Worm (Caenorhabditis elegans): ENCODE results near the gene rpn-3.
A peak's percentile ranks its signal among the peaks of the same experiment; 100 is the strongest.

rpn-3 gene

DNA sequence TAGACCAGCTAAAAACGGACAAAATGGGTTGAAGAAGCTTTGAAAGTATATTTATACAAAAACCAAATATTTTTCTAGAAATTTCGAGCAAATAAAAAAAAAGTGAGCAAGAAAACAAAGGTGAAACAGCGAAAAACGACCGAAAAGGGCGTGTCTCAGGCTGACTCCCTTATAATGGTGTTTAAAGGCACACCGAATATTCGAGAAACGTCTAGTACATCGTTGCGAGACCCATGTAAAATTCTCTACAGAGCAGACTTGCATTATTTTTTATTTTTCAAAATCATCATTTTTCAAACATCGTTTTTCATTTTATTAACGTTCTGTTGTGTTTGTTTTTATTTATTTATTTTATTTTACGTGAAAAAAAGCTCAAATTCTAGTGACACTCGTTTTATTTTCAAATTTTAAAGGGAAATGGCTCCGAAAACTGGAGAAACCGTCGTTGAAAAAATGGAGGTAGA is at the start of gene rpn-3:
Gene rpn-3, plus strand, starts transcription at position 414 of the 464 bp plus-strand sequence.
- TF ChIP-seq ztf-23 (GFP tag; IDR thresholded peaks at IDR 0.05) (peak; percentile 78), ztf-29 (GFP tag; IDR thresholded peaks at IDR 0.05) (no peak), cog-1 (tag; optimal IDR thresholded peaks at IDR 0.05) (peak; percentile 90), flt-1 (GFP tag; IDR thresholded peaks at IDR 0.05) (peak; percentile 79)

- TF ChIP-seq flt-1 (GFP tag; IDR thresholded peaks at IDR 0.05) (no peak), tab-1 (GFP tag; IDR thresholded peaks at IDR 0.05) (no peak), ztf-29 (GFP tag; IDR thresholded peaks at IDR 0.05) (no peak), med-1 (GFP tag; optimal IDR thresholded peaks at IDR 0.05; ENCODE audit: insufficient read depth) (no peak), ref-1 (GFP tag; conservative IDR thresholded peaks at IDR 0.05) (no peak), klf-2 (GFP tag; conservative IDR thresholded peaks at IDR 0.05) (no peak), T22C8.4 (GFP tag; IDR thresholded peaks at IDR 0.05) (no peak), ztf-23 (GFP tag; IDR thresholded peaks at IDR 0.05) (no peak)
Observed at ce11 chrIII:8398411-8398810, 48.7 kb upstream of the rpn-3 start, which contains the start of gene ZK353.2. ZK353.2 (plus strand) TSS chrIII:8398711.

DNA sequence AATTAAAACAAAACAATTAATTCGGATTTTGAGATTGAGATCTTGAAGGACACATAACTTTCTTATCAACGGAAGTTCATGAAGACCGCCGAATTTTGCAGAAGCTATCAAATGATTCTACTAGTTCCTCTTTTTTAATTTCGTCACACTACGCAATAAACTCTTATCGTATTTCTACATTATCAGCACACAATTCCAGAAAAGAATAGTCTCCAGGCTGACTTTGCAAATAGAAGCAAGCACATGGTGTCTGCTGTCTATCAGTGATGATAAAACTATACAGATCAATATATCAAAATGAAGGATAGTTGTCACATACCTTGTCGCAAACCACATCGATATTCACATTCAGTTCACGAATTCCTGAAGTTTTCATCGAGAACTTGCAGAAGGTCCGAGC is 46.7 kb upstream of the rpn-3 start:
- TF ChIP-seq T22C8.4 (GFP tag; IDR thresholded peaks at IDR 0.05) (no peak), tab-1 (GFP tag; IDR thresholded peaks at IDR 0.05) (no peak), ztf-29 (GFP tag; IDR thresholded peaks at IDR 0.05) (no peak), ztf-23 (GFP tag; IDR thresholded peaks at IDR 0.05) (no peak), flt-1 (GFP tag; IDR thresholded peaks at IDR 0.05) (no peak), cog-1 (tag; optimal IDR thresholded peaks at IDR 0.05) (no peak), klf-2 (GFP tag; conservative IDR thresholded peaks at IDR 0.05) (no peak), ref-1 (GFP tag; conservative IDR thresholded peaks at IDR 0.05) (no peak), med-1 (GFP tag; optimal IDR thresholded peaks at IDR 0.05; ENCODE audit: insufficient read depth) (no peak)

DNA sequence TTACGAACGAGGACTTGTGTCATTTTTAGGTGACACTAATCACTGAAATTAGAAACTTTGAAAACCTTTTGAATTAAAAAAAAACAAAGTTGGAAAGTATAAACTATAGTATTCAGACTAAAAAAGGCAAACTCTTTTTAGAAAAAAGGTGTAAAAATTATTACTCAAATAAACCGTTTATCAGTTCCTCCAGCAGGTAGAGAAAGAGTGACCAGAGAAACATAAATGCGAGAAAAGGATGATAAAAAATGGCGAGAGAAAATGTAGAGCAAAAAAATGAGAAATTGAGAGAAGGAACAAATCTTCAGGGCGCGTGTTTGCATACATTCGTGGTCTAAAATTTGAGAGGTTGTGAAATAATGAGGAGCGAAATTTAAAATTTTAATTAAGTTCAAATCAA is 45.3 kb upstream of the rpn-3 start, which contains the start of gene lap-1:
Gene lap-1, minus strand, starts transcription at position 42 of the 400 bp plus-strand sequence.
- TF ChIP-seq flt-1 (GFP tag; IDR thresholded peaks at IDR 0.05) = no peak
- TF ChIP-seq tab-1 (GFP tag; IDR thresholded peaks at IDR 0.05) = no peak
- TF ChIP-seq ref-1 (GFP tag; conservative IDR thresholded peaks at IDR 0.05) = no peak
- no peak for TF ChIP-seq med-1 (GFP tag; optimal IDR thresholded peaks at IDR 0.05; ENCODE audit: insufficient read depth)
- no peak for TF ChIP-seq T22C8.4 (GFP tag; IDR thresholded peaks at IDR 0.05)
- no peak for TF ChIP-seq ztf-23 (GFP tag; IDR thresholded peaks at IDR 0.05)
- TF ChIP-seq ztf-29 (GFP tag; IDR thresholded peaks at IDR 0.05) = no peak
- TF ChIP-seq cog-1 (tag; optimal IDR thresholded peaks at IDR 0.05) = no peak
- TF ChIP-seq klf-2 (GFP tag; conservative IDR thresholded peaks at IDR 0.05) = no peak

DNA sequence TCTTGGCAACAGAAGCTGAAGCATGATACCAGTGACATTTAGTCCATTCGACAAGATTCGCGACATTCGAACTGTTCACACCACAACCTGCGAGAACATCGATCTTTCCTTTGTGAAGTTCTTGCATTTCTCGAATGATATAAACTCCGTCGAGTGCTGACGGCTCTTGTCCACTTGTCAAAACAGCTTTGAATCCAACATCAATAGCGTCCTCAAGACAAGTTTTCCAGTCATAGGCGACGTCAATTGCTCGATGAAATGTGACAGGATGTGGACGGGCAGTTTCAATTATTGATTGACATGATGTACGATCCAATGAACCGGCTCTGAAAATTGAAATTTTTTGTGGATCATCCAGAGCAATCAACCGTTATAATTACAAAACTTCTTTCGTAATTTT is 44.5 kb upstream of the rpn-3 start:
- no peak for TF ChIP-seq ztf-23 (GFP tag; IDR thresholded peaks at IDR 0.05)
- no peak for TF ChIP-seq ztf-29 (GFP tag; IDR thresholded peaks at IDR 0.05)
- no peak for TF ChIP-seq T22C8.4 (GFP tag; IDR thresholded peaks at IDR 0.05)
- no peak for TF ChIP-seq tab-1 (GFP tag; IDR thresholded peaks at IDR 0.05)
- TF ChIP-seq med-1 (GFP tag; optimal IDR thresholded peaks at IDR 0.05; ENCODE audit: insufficient read depth) = no peak
- TF ChIP-seq klf-2 (GFP tag; conservative IDR thresholded peaks at IDR 0.05) = no peak
- no peak for TF ChIP-seq flt-1 (GFP tag; IDR thresholded peaks at IDR 0.05)
- no peak for TF ChIP-seq ref-1 (GFP tag; conservative IDR thresholded peaks at IDR 0.05)
- no peak for TF ChIP-seq cog-1 (tag; optimal IDR thresholded peaks at IDR 0.05)

ce11 chrIII:8403507-8403906 is 43.6 kb upstream of the rpn-3 start, which contains the start of gene cutc-1:
cutc-1 (minus strand) TSS chrIII:8403607.
- TF ChIP-seq cog-1 (tag; optimal IDR thresholded peaks at IDR 0.05) (no peak), med-1 (GFP tag; optimal IDR thresholded peaks at IDR 0.05; ENCODE audit: insufficient read depth) (no peak), flt-1 (GFP tag; IDR thresholded peaks at IDR 0.05) (no peak), klf-2 (GFP tag; conservative IDR thresholded peaks at IDR 0.05) (no peak), ztf-23 (GFP tag; IDR thresholded peaks at IDR 0.05) (no peak), tab-1 (GFP tag; IDR thresholded peaks at IDR 0.05) (no peak), T22C8.4 (GFP tag; IDR thresholded peaks at IDR 0.05) (no peak), ref-1 (GFP tag; conservative IDR thresholded peaks at IDR 0.05) (no peak), ztf-29 (GFP tag; IDR thresholded peaks at IDR 0.05) (no peak)

DNA sequence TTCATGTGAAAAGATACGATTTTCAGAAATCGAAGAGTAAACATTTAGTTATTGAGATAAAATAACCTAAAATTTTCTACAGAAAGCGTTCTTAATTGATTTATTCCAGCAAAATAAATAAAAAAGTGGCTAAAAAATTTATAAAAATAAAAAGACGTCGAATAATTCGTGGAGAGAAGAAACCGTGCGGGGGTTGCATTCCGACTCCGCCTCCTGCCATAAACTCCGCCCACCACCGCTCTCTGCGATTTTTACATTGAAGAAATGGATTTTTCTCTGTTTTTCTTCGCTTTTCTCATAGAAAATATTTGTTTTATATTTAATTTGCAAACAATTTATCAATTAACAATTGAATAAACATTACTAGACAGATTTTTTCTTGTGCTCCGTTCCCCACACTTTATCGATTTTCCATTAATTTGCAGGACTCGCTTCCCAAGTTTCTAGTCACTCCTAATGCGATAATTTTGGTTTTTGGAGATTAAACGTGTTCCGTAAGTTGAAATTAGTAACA is 41.6 kb upstream of the rpn-3 start, which contains the start of the genes ubxn-4 and cyy-1:
Gene ubxn-4, minus strand, starts transcription at position 114 of the 514 bp plus-strand sequence.
Gene cyy-1, plus strand, starts transcription at position 426 of the 514 bp plus-strand sequence.
- TF ChIP-seq med-1 (GFP tag; optimal IDR thresholded peaks at IDR 0.05; ENCODE audit: insufficient read depth) = no peak
- TF ChIP-seq flt-1 (GFP tag; IDR thresholded peaks at IDR 0.05) = 0 out of 2 replicates have a peak, but pooled peaks have one; percentile 17
- TF ChIP-seq T22C8.4 (GFP tag; IDR thresholded peaks at IDR 0.05) = no peak
- TF ChIP-seq ref-1 (GFP tag; conservative IDR thresholded peaks at IDR 0.05) = no peak
- TF ChIP-seq tab-1 (GFP tag; IDR thresholded peaks at IDR 0.05) = no peak

ce11 chrIII:8409166-8409565 is 38.0 kb upstream of the rpn-3 start, which contains the start of gene ZK353.9:
ZK353.9 (plus strand) TSS chrIII:8409496.
- TF ChIP-seq T22C8.4 (GFP tag; IDR thresholded peaks at IDR 0.05) (no peak), cog-1 (tag; optimal IDR thresholded peaks at IDR 0.05) (no peak), med-1 (GFP tag; optimal IDR thresholded peaks at IDR 0.05; ENCODE audit: insufficient read depth) (no peak), ztf-23 (GFP tag; IDR thresholded peaks at IDR 0.05) (no peak), klf-2 (GFP tag; conservative IDR thresholded peaks at IDR 0.05) (no peak), ref-1 (GFP tag; conservative IDR thresholded peaks at IDR 0.05) (no peak), flt-1 (GFP tag; IDR thresholded peaks at IDR 0.05) (no peak), ztf-29 (GFP tag; IDR thresholded peaks at IDR 0.05) (no peak), tab-1 (GFP tag; IDR thresholded peaks at IDR 0.05) (no peak)

- TF ChIP-seq ztf-29 (GFP tag; IDR thresholded peaks at IDR 0.05) = no peak
- TF ChIP-seq ztf-23 (GFP tag; IDR thresholded peaks at IDR 0.05) = no peak
- no peak for TF ChIP-seq klf-2 (GFP tag; conservative IDR thresholded peaks at IDR 0.05)
- no peak for TF ChIP-seq med-1 (GFP tag; optimal IDR thresholded peaks at IDR 0.05; ENCODE audit: insufficient read depth)
- TF ChIP-seq T22C8.4 (GFP tag; IDR thresholded peaks at IDR 0.05) = no peak
- TF ChIP-seq flt-1 (GFP tag; IDR thresholded peaks at IDR 0.05) = no peak
- TF ChIP-seq tab-1 (GFP tag; IDR thresholded peaks at IDR 0.05) = no peak
- TF ChIP-seq cog-1 (tag; optimal IDR thresholded peaks at IDR 0.05) = no peak
- TF ChIP-seq ref-1 (GFP tag; conservative IDR thresholded peaks at IDR 0.05) = no peak
Observed at ce11 chrIII:8410747-8411146, 36.4 kb upstream of the rpn-3 start.

Measured in whole organism, midembryonic.